Fruit fly (Drosophila melanogaster) whole organism, embryonic: ENCODE data around the gene Reg-2.

ENCODE experiments used
- Adf1 ChIP-seq: fragments of 200-800 bp; sonication (Bioruptor generic); IDR thresholded peaks from 2 replicates; pipeline ENCODE4 v1.3.6; 2022; ENCODE audit warnings: missing biosample characterization, missing genetic modification characterization
- Atf6 ChIP-seq: fragments of 200-800 bp; sonication (Bioruptor generic); IDR thresholded peaks from 2 replicates; pipeline ENCODE4 v1.3.6; 2022; ENCODE audit warnings: missing biosample characterization, missing genetic modification characterization
- CG10959 ChIP-seq: fragments of 200-800 bp; sonication (Bioruptor generic); IDR thresholded peaks from 2 replicates; pipeline ENCODE4 v1.3.6; 2022; ENCODE audit warnings: missing biosample characterization, missing genetic modification characterization
- CG12219 ChIP-seq: fragments of 200-800 bp; sonication (Bioruptor generic); optimal IDR thresholded peaks from 3 replicates; lab custom pipeline; 2018; ENCODE audit warnings: missing biosample characterization, mild to moderate bottlenecking, missing genetic modification characterization
- CG1233 ChIP-seq: fragments of 200-800 bp; sonication (Bioruptor generic); optimal IDR thresholded peaks from 4 replicates; lab custom pipeline; 2018; ENCODE audit warnings: missing biosample characterization, mild to moderate bottlenecking, missing genetic modification characterization
- CG14014 ChIP-seq: fragments of 200-800 bp; sonication (Bioruptor generic); IDR thresholded peaks from 2 replicates; pipeline ENCODE4 v1.3.6; 2022; ENCODE audit warnings: missing biosample characterization, missing genetic modification characterization
- CG15011 ChIP-seq: fragments of 200-800 bp; sonication (Bioruptor generic); optimal IDR thresholded peaks from 3 replicates; lab custom pipeline; 2018; ENCODE audit warnings: missing biosample characterization, mild to moderate bottlenecking, missing genetic modification characterization
- CG16815 ChIP-seq: fragments of 200-800 bp; sonication (Bioruptor generic); optimal IDR thresholded peaks from 3 replicates; lab custom pipeline; 2017; ENCODE audit warnings: missing biosample characterization, mild to moderate bottlenecking, missing genetic modification characterization
- CG2712 ChIP-seq: fragments of 200-800 bp; optimal IDR thresholded peaks from 3 replicates; lab custom pipeline; 2019; ENCODE audit warnings: missing biosample characterization, mild to moderate bottlenecking, missing genetic modification characterization, moderate library complexity
- CG32532 ChIP-seq: fragments of 200-800 bp; sonication (Bioruptor generic); IDR thresholded peaks from 2 replicates; pipeline ENCODE4 v1.3.6; 2022; ENCODE audit warnings: missing biosample characterization, missing genetic modification characterization
- CG32772 ChIP-seq: fragments of 200-800 bp; sonication (Bioruptor generic); IDR thresholded peaks from 2 replicates; pipeline ENCODE4 v1.3.6; 2022; ENCODE audit warnings: missing biosample characterization, missing genetic modification characterization
- CG33557 ChIP-seq: fragments of 200-800 bp; sonication (Bioruptor generic); optimal IDR thresholded peaks from 2 replicates; lab custom pipeline; 2019; ENCODE audit warnings: missing biosample characterization, mild to moderate bottlenecking, missing genetic modification characterization, moderate library complexity
- CG3407 ChIP-seq: fragments of 200-800 bp; sonication (Bioruptor generic); optimal IDR thresholded peaks from 2 replicates; lab custom pipeline; 2018; ENCODE audit warnings: missing biosample characterization, mild to moderate bottlenecking, missing genetic modification characterization
- CG4328 ChIP-seq: fragments of 200-800 bp; sonication (Bioruptor generic); optimal IDR thresholded peaks from 3 replicates; lab custom pipeline; 2017; ENCODE audit warnings: missing biosample characterization, missing genetic modification reagents, missing genetic modification characterization
- CG5245 ChIP-seq: fragments of 200-800 bp; sonication (Bioruptor generic); optimal IDR thresholded peaks from 3 replicates; lab custom pipeline; 2016; ENCODE audit warnings: missing biosample characterization, missing genetic modification characterization
- CG6683 ChIP-seq: fragments of 200-800 bp; sonication (Bioruptor generic); optimal IDR thresholded peaks from 2 replicates; lab custom pipeline; 2017; ENCODE audit warnings: missing biosample characterization, mild to moderate bottlenecking, missing genetic modification characterization, missing genetic modification reagents
- CG6854 ChIP-seq: fragments of 200-800 bp; sonication (Bioruptor generic); optimal IDR thresholded peaks from 3 replicates; lab custom pipeline; 2017; ENCODE audit warnings: missing biosample characterization, mild to moderate bottlenecking, missing genetic modification characterization
- CG8290 ChIP-seq, 3 experiments: fragments of 200-800 bp; sonication (Bioruptor generic); optimal IDR thresholded peaks; 2 replicates each; lab custom pipeline; 2016 to 2019; ENCODE audit warnings: missing biosample characterization in 3 of 3, missing genetic modification characterization in 3 of 3, mild to moderate bottlenecking in 2 of 3, moderate library complexity in 1 of 3
- CG9215 ChIP-seq: fragments of 200-800 bp; sonication (Bioruptor generic); IDR thresholded peaks from 2 replicates; pipeline ENCODE4 v1.3.6; 2022; ENCODE audit warnings: missing biosample characterization, missing genetic modification characterization
- Dp ChIP-seq: fragments of 200-800 bp; sonication (Bioruptor generic); optimal IDR thresholded peaks from 2 replicates; lab custom pipeline; 2018; ENCODE audit warnings: missing biosample characterization, mild to moderate bottlenecking, missing genetic modification characterization, moderate library complexity
- Fer3 ChIP-seq: fragments of 200-800 bp; sonication (Bioruptor generic); optimal IDR thresholded peaks from 2 replicates; lab custom pipeline; 2018; ENCODE audit warnings: missing biosample characterization, mild to moderate bottlenecking, missing genetic modification characterization, moderate library complexity
- Hr3 ChIP-seq: fragments of 200-800 bp; sonication (Bioruptor generic); optimal IDR thresholded peaks from 3 replicates; lab custom pipeline; 2016; ENCODE audit warnings: missing biosample characterization, missing genetic modification characterization
- Hsf ChIP-seq: fragments of 200-800 bp; sonication (Bioruptor generic); optimal IDR thresholded peaks from 3 replicates; lab custom pipeline; 2016; ENCODE audit warnings: missing biosample characterization, missing genetic modification characterization
- NC2α ChIP-seq: fragments of 200-800 bp; sonication (Bioruptor generic); optimal IDR thresholded peaks from 2 replicates; lab custom pipeline; 2016; ENCODE audit warnings: missing biosample characterization, missing genetic modification characterization
- NK7.1 ChIP-seq: fragments of 200-800 bp; sonication (Bioruptor generic); optimal IDR thresholded peaks from 3 replicates; lab custom pipeline; 2016; ENCODE audit warnings: missing biosample characterization, missing genetic modification characterization
- Optix ChIP-seq: fragments of 200-800 bp; sonication (Bioruptor generic); IDR thresholded peaks from 3 replicates; pipeline ENCODE4 v1.3.6; 2022; ENCODE audit warnings: missing biosample characterization, missing genetic modification characterization
- Pdp1 ChIP-seq, 2 experiments: fragments of 200-800 bp; sonication (Bioruptor generic); optimal IDR thresholded peaks; 3 replicates each; lab custom pipeline; 2016; ENCODE audit warnings: missing biosample characterization in 2 of 2, missing genetic modification characterization in 2 of 2, mild to moderate bottlenecking in 1 of 2, moderate library complexity in 1 of 2
- Sox100B ChIP-seq: fragments of 200-800 bp; sonication (Bioruptor generic); optimal IDR thresholded peaks from 3 replicates; lab custom pipeline; 2018; ENCODE audit warnings: missing biosample characterization, mild to moderate bottlenecking, missing genetic modification characterization
- Usf ChIP-seq: fragments of 200-800 bp; sonication (Bioruptor generic); optimal IDR thresholded peaks from 2 replicates; lab custom pipeline; 2017; ENCODE audit warnings: missing genotype, missing biosample characterization, missing genetic modification characterization
- ash1 ChIP-seq: fragments of 200-800 bp; sonication (Bioruptor generic); optimal IDR thresholded peaks from 2 replicates; lab custom pipeline; 2018; ENCODE audit warnings: missing biosample characterization, mild to moderate bottlenecking, missing genetic modification characterization
- ato ChIP-seq: fragments of 200-800 bp; sonication (Bioruptor generic); IDR thresholded peaks from 2 replicates; pipeline ENCODE4 v1.3.6; 2022; ENCODE audit warnings: missing biosample characterization, missing genetic modification characterization; ENCODE audit not compliant: partially characterized antibody
- bcd ChIP-seq: fragments of 200-800 bp; sonication (Bioruptor generic); optimal IDR thresholded peaks from 2 replicates; lab custom pipeline; 2017; ENCODE audit warnings: missing biosample characterization, mild to moderate bottlenecking, missing genetic modification characterization
- bsh ChIP-seq, 2 experiments: fragments of 200-800 bp; sonication (Bioruptor generic); optimal IDR thresholded peaks; 2 replicates each; lab custom pipeline; 2017 to 2018; ENCODE audit warnings: mild to moderate bottlenecking in 2 of 2, missing biosample characterization in 2 of 2, missing genetic modification characterization in 2 of 2, moderate library complexity in 1 of 2
- btn ChIP-seq: fragments of 200-800 bp; sonication (Bioruptor generic); optimal IDR thresholded peaks from 2 replicates; lab custom pipeline; 2016; ENCODE audit warnings: missing biosample characterization, missing genetic modification characterization
- chn ChIP-seq: fragments of 200-800 bp; sonication (Bioruptor generic); optimal IDR thresholded peaks from 2 replicates; lab custom pipeline; 2016; ENCODE audit warnings: missing biosample characterization, missing genetic modification characterization
- eve ChIP-seq, 2 experiments: fragments of >200 bp; optimal IDR thresholded peaks; 2 replicates each; lab custom pipeline; 2017; ENCODE audit warnings: missing biosample characterization in 2 of 2, missing genetic modification characterization in 2 of 2
- eyg ChIP-seq: fragments of 200-800 bp; sonication (Bioruptor generic); optimal IDR thresholded peaks from 3 replicates; lab custom pipeline; 2016; ENCODE audit warnings: missing biosample characterization, missing genetic modification characterization
- fd102C ChIP-seq: fragments of 200-800 bp; sonication (Bioruptor generic); optimal IDR thresholded peaks from 2 replicates; lab custom pipeline; 2018; ENCODE audit warnings: missing biosample characterization, mild to moderate bottlenecking, missing genetic modification characterization, moderate library complexity
- gcm ChIP-seq: fragments of 200-800 bp; sonication (Bioruptor generic); optimal IDR thresholded peaks from 2 replicates; lab custom pipeline; 2019; ENCODE audit warnings: missing biosample characterization, mild to moderate bottlenecking, missing genetic modification characterization, moderate library complexity
- grn ChIP-seq: fragments of 200-800 bp; sonication (Bioruptor generic); optimal IDR thresholded peaks from 3 replicates; lab custom pipeline; 2017; ENCODE audit warnings: missing biosample characterization, missing genetic modification characterization
- hb ChIP-seq: fragments of 200-800 bp; sonication (Bioruptor generic); IDR thresholded peaks from 3 replicates; pipeline ENCODE4 v1.3.6; 2022; ENCODE audit warnings: missing biosample characterization, missing genetic modification characterization; ENCODE audit not compliant: partially characterized antibody
- lmd ChIP-seq: fragments of 200-800 bp; sonication (Bioruptor generic); IDR thresholded peaks from 2 replicates; pipeline ENCODE4 v1.3.6; 2022; ENCODE audit warnings: missing biosample characterization, missing genetic modification characterization
- otp ChIP-seq: fragments of 200-800 bp; sonication (Bioruptor generic); IDR thresholded peaks from 3 replicates; pipeline ENCODE4, ENCODE4 v1.3.6; 2022; ENCODE audit warnings: missing biosample characterization, missing genetic modification characterization
- psq ChIP-seq: fragments of 200-800 bp; sonication (Bioruptor generic); optimal IDR thresholded peaks from 2 replicates; lab custom pipeline; 2017; ENCODE audit warnings: missing biosample characterization, missing genetic modification characterization
- sens ChIP-seq: fragments of 200-800 bp; sonication (Bioruptor generic); peaks from one replicate; lab custom pipeline; 2016; ENCODE audit warnings: missing biosample characterization, missing genetic modification characterization
- sob ChIP-seq: fragments of 200-800 bp; sonication (Bioruptor generic); IDR thresholded peaks from 2 replicates; pipeline ENCODE4 v1.3.6; 2022; ENCODE audit warnings: missing biosample characterization, missing genetic modification characterization
- ssp ChIP-seq: fragments of 200-800 bp; sonication (Bioruptor generic); IDR thresholded peaks from 2 replicates; pipeline ENCODE4 v1.3.6; 2022; ENCODE audit warnings: missing biosample characterization, missing genetic modification characterization
- sug ChIP-seq: fragments of 200-800 bp; optimal IDR thresholded peaks from 2 replicates; lab custom pipeline; 2019; ENCODE audit warnings: missing biosample characterization, mild to moderate bottlenecking, missing genetic modification characterization, moderate library complexity
- vfl ChIP-seq: fragments of 200-800 bp; sonication (Bioruptor generic); optimal IDR thresholded peaks from 2 replicates; lab custom pipeline; 2016; ENCODE audit warnings: missing biosample characterization, missing genetic modification characterization
- wor ChIP-seq: fragments of 200-800 bp; sonication (Bioruptor generic); IDR thresholded peaks from 2 replicates; pipeline ENCODE4 v1.3.6; 2022; ENCODE audit warnings: missing biosample characterization, missing genetic modification characterization
- zen ChIP-seq: fragments of 200-800 bp; sonication (Bioruptor generic); optimal IDR thresholded peaks from 3 replicates; lab custom pipeline; 2018; ENCODE audit warnings: missing biosample characterization, mild to moderate bottlenecking, missing genetic modification characterization, moderate library complexity

Gene Reg-2

dm6 chr3L:641436-641835 lies 35.1 kb upstream of the Reg-2 start (continued):
- TF ChIP-seq Hsf (no peak), vfl (GFP tag; lab: Kevin White, UChicago) (no peak), gcm (GFP tag; lab: Kevin White, UChicago) (peak; percentile 30), eyg (GFP tag; lab: Kevin White, UChicago) (no peak), CG32532 (GFP tag; lab: Robert Waterston, UW) (no peak), ssp (GFP tag; lab: Robert Waterston, UW) (no peak), lmd (0 out of 2 replicates have a peak, but pooled peaks have one; percentile 16), CG2712 (tag; lab: Kevin White, UChicago) (no peak), Hr3 (no peak), sens (GFP tag; lab: Kevin White, UChicago) (peak; percentile 56), CG5245 (GFP tag; lab: Kevin White, UChicago) (peak; percentile 20), Usf (GFP tag; lab: Kevin White, UChicago) (no peak), CG16815 (no peak), otp (GFP tag; lab: Robert Waterston, UW) (peak; percentile 34; the same call in 1 of the 3 replicates), btn (GFP tag; lab: Kevin White, UChicago) (no peak), sug (tag; lab: Kevin White, UChicago) (no peak), Sox100B (GFP tag; lab: Kevin White, UChicago) (no peak), CG8290 (GFP tag; optimal IDR thresholded peaks at IDR 0.05; lab: Kevin White, UChicago) (no peak), CG8290 (tag; optimal IDR thresholded peaks at IDR 0.05; lab: Kevin White, UChicago) (peak in 1 of 2 experiments; percentile 13), Pdp1 (GFP tag; optimal IDR thresholded peaks at IDR 0.05; lab: Kevin White, UChicago) (no peak), Optix (peak; percentile 34; the same call in 1 of the 3 replicates), CG12219 (GFP tag; lab: Kevin White, UChicago) (no peak), bcd (no peak), CG3407 (GFP tag; lab: Kevin White, UChicago) (no peak), CG14014 (GFP tag; lab: Robert Waterston, UW) (0 out of 2 replicates have a peak, but pooled peaks have one; percentile 14), CG10959 (no peak), grn (GFP tag; lab: Kevin White, UChicago) (no peak), ato (GFP tag; lab: Robert Waterston, UW) (no peak), fd102C (GFP tag; lab: Kevin White, UChicago) (no peak), hb (GFP tag; lab: Robert Waterston, UW) (no peak), CG6854 (no peak), zen (tag; lab: Kevin White, UChicago) (no peak), CG6683 (GFP tag; lab: Kevin White, UChicago) (no peak), ash1 (GFP tag; lab: Kevin White, UChicago) (no peak), Adf1 (GFP tag; lab: Robert Waterston, UW) (peak; percentile 32; the same call in 1 of the 2 replicates), CG33557 (GFP tag; lab: Kevin White, UChicago) (no peak), chn (GFP tag; lab: Kevin White, UChicago) (no peak), Fer3 (tag; lab: Kevin White, UChicago) (no peak), NC2α (GFP tag; lab: Kevin White, UChicago) (no peak), NK7.1 (GFP tag; lab: Kevin White, UChicago) (no peak), psq (GFP tag; lab: Kevin White, UChicago) (no peak), CG15011 (GFP tag; lab: Kevin White, UChicago) (no peak), bsh (GFP tag; optimal IDR thresholded peaks at IDR 0.05; lab: Kevin White, UChicago) (no peak), CG4328 (no peak), Atf6 (GFP tag; lab: Robert Waterston, UW) (0 out of 2 replicates have a peak, but pooled peaks have one; percentile 17), CG32772 (peak; percentile 35; the same call in 1 of the 2 replicates), Dp (no peak), eve (GFP tag; optimal IDR thresholded peaks at IDR 0.05; lab: Kevin White, UChicago) (no peak), CG1233 (GFP tag; lab: Kevin White, UChicago) (no peak), sob (peak; percentile 34; the same call in 1 of the 2 replicates), CG9215 (GFP tag; lab: Robert Waterston, UW) (no peak), wor (GFP tag; lab: Robert Waterston, UW) (no peak)
